Worm (Caenorhabditis elegans): Measurements from ENCODE around the gene Y49G5B.1.

DNA sequence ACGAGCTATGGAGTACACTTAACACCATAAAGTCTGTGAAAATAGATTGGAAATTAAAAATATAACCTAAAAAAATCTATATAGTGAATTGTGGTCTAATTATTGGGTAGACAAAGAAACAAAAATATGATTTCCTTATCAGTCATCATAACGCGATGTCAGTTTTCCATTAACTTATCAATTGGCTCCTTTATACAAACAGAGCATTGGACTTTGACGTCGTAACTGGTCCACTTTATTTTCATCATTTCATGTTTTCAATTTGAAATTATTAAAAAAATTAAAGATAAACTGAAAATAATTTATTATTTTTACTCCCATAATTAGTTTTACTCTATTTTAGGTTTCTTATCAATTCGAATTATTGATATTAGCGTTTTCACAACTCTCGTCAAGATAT is 45.1 kb upstream of the Y49G5B.1 start:
- TF ChIP-seq zag-1 (tag; optimal IDR thresholded peaks at IDR 0.05) (no peak), egl-27 (tag; optimal IDR thresholded peaks at IDR 0.05) (no peak), unc-62 (GFP tag; optimal IDR thresholded peaks at IDR 0.05) (no peak), aly-2 (tag; optimal IDR thresholded peaks at IDR 0.05) (no peak), sptf-1 (tag; optimal IDR thresholded peaks at IDR 0.05) (no peak), nhr-12 (tag; optimal IDR thresholded peaks at IDR 0.05) (no peak), elt-2 (tag; optimal IDR thresholded peaks at IDR 0.05) (peak; percentile 6), pqm-1 (tag; optimal IDR thresholded peaks at IDR 0.05) (no peak), jun-1 (tag; optimal IDR thresholded peaks at IDR 0.05) (no peak), fkh-10 (GFP tag; optimal IDR thresholded peaks at IDR 0.05) (no peak), elt-3 (tag; optimal IDR thresholded peaks at IDR 0.05) (no peak), lir-3 (tag; optimal IDR thresholded peaks at IDR 0.05; ENCODE audit: poor library complexity) (no peak), nhr-11 (tag; optimal IDR thresholded peaks at IDR 0.05) (no peak)
